Worm (Caenorhabditis elegans): ENCODE measurements around the gene srx-128.

DNA sequence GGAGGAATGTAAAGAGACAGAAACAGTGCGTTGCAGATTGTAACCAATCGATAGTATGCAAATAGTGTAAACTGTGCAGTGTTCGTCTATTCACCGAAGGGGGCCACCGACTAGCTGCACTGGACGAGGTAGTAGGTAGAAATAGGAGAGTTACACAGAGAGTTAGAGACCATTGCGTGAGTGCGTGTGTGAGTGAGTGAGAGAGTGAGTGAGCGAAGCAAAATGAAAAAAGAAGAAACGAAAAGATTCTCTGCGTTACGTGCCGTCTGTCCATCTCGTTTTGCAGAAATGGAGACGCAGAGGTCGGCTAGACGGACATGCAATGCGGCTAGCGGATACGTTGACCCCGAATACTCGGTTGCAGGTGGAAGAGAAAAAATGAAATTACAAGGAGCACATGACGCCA lies 28.8 kb upstream of the srx-128 start:
- TF ChIP-seq ama-1 (optimal IDR thresholded peaks at IDR 0.05), result no peak
- TF ChIP-seq flt-1 (GFP tag; IDR thresholded peaks at IDR 0.05), result no peak
- no peak for TF ChIP-seq sea-1 (GFP tag; conservative IDR thresholded peaks at IDR 0.05)
- no peak for TF ChIP-seq ets-7 (tag; optimal IDR thresholded peaks at IDR 0.05)

All from whole organism, early embryonic.